Worm (Caenorhabditis elegans): Measurements from ENCODE around the gene F44F4.10.
"Not testable (repeated sequence)": the region's sequence is repeated elsewhere in the genome, so short reads cannot be mapped to it uniquely, and the experiment has no call there.

F44F4.10 gene

ce11 chrII:10930678-10931650 is 13.9 kb upstream of the F44F4.10 start:
- TF ChIP-seq alr-1 (tag; optimal IDR thresholded peaks at IDR 0.05) (no peak), skn-1 (tag; optimal IDR thresholded peaks at IDR 0.05) (no peak), ceh-16 (tag; optimal IDR thresholded peaks at IDR 0.05) (no peak), fos-1 (tag; optimal IDR thresholded peaks at IDR 0.05) (no peak)

ce11 chrII:10925804-10926570 is 8.9 kb upstream of the F44F4.10 start, which contains the start of gene metr-1:
metr-1 (plus strand) TSS chrII:10926561.
- peak; percentile 46 for TF ChIP-seq ama-1 (optimal IDR thresholded peaks at IDR 0.05)
- peak; percentile 15 for TF ChIP-seq sma-9 (GFP tag; optimal IDR thresholded peaks at IDR 0.05)
- TF ChIP-seq sma-9 (tag; optimal IDR thresholded peaks at IDR 0.05), result no peak
- TF ChIP-seq fos-1 (tag; optimal IDR thresholded peaks at IDR 0.05), result peak; percentile 68
- TF ChIP-seq crh-2 (tag; optimal IDR thresholded peaks at IDR 0.05), result peak; percentile 2
- peak; percentile 63 for TF ChIP-seq gmeb-1 (tag; optimal IDR thresholded peaks at IDR 0.05)
- TF ChIP-seq mab-5 (tag; optimal IDR thresholded peaks at IDR 0.05), result no peak
- TF ChIP-seq ZK546.5 (tag; optimal IDR thresholded peaks at IDR 0.05), result no peak
- peak; percentile 60 for TF ChIP-seq nhr-21 (tag; optimal IDR thresholded peaks at IDR 0.05)
- peak in 1 of 2 experiments; percentile 49 for TF ChIP-seq lsy-2 (tag; optimal IDR thresholded peaks at IDR 0.05)
- TF ChIP-seq skn-1 (tag; optimal IDR thresholded peaks at IDR 0.05), result no peak

- TF ChIP-seq mab-5 (tag; optimal IDR thresholded peaks at IDR 0.05) (no peak), elt-3 (tag; optimal IDR thresholded peaks at IDR 0.05) (no peak), aly-2 (tag; optimal IDR thresholded peaks at IDR 0.05) (no peak), peb-1 (tag; optimal IDR thresholded peaks at IDR 0.05) (no peak), lsy-2 (tag; optimal IDR thresholded peaks at IDR 0.05) (peak in 1 of 2 experiments; percentile 36), nhr-12 (tag; optimal IDR thresholded peaks at IDR 0.05) (no peak), elt-1 (tag; optimal IDR thresholded peaks at IDR 0.05) (no peak), ztf-4 (tag; optimal IDR thresholded peaks at IDR 0.05) (no peak), mdl-1 (tag; optimal IDR thresholded peaks at IDR 0.05) (no peak), unc-39 (tag; optimal IDR thresholded peaks at IDR 0.05) (no peak), sem-4 (tag; optimal IDR thresholded peaks at IDR 0.05) (no peak), nhr-21 (tag; optimal IDR thresholded peaks at IDR 0.05) (peak; percentile 17), sma-9 (GFP tag; optimal IDR thresholded peaks at IDR 0.05) (peak; percentile 82), sma-9 (tag; optimal IDR thresholded peaks at IDR 0.05) (no peak), fos-1 (tag; optimal IDR thresholded peaks at IDR 0.05) (peak; percentile 96), C34F6.9 (tag; optimal IDR thresholded peaks at IDR 0.05) (no peak), mbf-1 (tag; optimal IDR thresholded peaks at IDR 0.05) (no peak), Y55F3AM.14 (GFP tag; optimal IDR thresholded peaks at IDR 0.05) (no peak), gmeb-1 (tag; optimal IDR thresholded peaks at IDR 0.05) (peak; percentile 38), sma-3 (GFP tag; optimal IDR thresholded peaks at IDR 0.05) (peak; percentile 59), ztf-1 (GFP tag; conservative IDR thresholded peaks at IDR 0.05) (no peak), ceh-82 (tag; optimal IDR thresholded peaks at IDR 0.05) (no peak), crh-2 (tag; optimal IDR thresholded peaks at IDR 0.05) (peak; percentile 63)
Observed at ce11 chrII:10924669-10925068, 7.6 kb upstream of the F44F4.10 start.

ce11 chrII:10923948-10924347 is 6.9 kb upstream of the F44F4.10 start, which contains the start of gene Y19D2B.2:
Y19D2B.2 (plus strand) TSS chrII:10924248.
- TF ChIP-seq snpc-4 (tag; optimal IDR thresholded peaks at IDR 0.05) (no peak), lsy-2 (tag; optimal IDR thresholded peaks at IDR 0.05) (no peak), mdl-1 (tag; optimal IDR thresholded peaks at IDR 0.05) (no peak)

ce11 chrII:10922874-10923273 is 5.8 kb upstream of the F44F4.10 start, which contains the start of gene Y19D2B.1:
Y19D2B.1 (minus strand) TSS chrII:10922974.
- TF ChIP-seq Y55F3AM.14 (GFP tag; optimal IDR thresholded peaks at IDR 0.05); blmp-1 (tag; optimal IDR thresholded peaks at IDR 0.05; ENCODE audit: insufficient read depth); lin-39 (tag; optimal IDR thresholded peaks at IDR 0.05): not testable (repeated sequence)
